Fruit fly (Drosophila melanogaster) whole organism, embryonic: ENCODE data around the gene sima.

Experiments used
- ATbp ChIP-seq: fragments of 200-800 bp; sonication (Bioruptor generic); optimal IDR thresholded peaks from 2 replicates; lab custom pipeline; 2017; ENCODE audit warnings: missing biosample characterization, mild to moderate bottlenecking, missing genetic modification characterization, missing genetic modification reagents
- Adf1 ChIP-seq: fragments of 200-800 bp; sonication (Bioruptor generic); IDR thresholded peaks from 2 replicates; pipeline ENCODE4 v1.3.6; 2022; ENCODE audit warnings: missing biosample characterization, missing genetic modification characterization
- B-H2 ChIP-seq: fragments of 200-800 bp; sonication (Bioruptor generic); optimal IDR thresholded peaks from 2 replicates; lab custom pipeline; 2018; ENCODE audit warnings: missing biosample characterization, mild to moderate bottlenecking, missing genetic modification characterization
- Bteb2 ChIP-seq: fragments of 200-800 bp; sonication (Bioruptor generic); optimal IDR thresholded peaks from 2 replicates; lab custom pipeline; 2016; ENCODE audit warnings: missing biosample characterization, missing genetic modification characterization
- CG10565 ChIP-seq: fragments of 200-800 bp; sonication (Bioruptor generic); optimal IDR thresholded peaks from 3 replicates; lab custom pipeline; 2016; ENCODE audit warnings: missing biosample characterization, mild to moderate bottlenecking, missing genetic modification characterization
- CG11085 ChIP-seq: fragments of 200-800 bp; sonication (Bioruptor generic); IDR thresholded peaks from 2 replicates; pipeline ENCODE4 v1.3.6; 2022; ENCODE audit warnings: missing biosample characterization, missing genetic modification characterization
- CG12071 ChIP-seq: fragments of 200-800 bp; sonication (Bioruptor generic); optimal IDR thresholded peaks from 3 replicates; lab custom pipeline; 2018; ENCODE audit warnings: missing biosample characterization, mild to moderate bottlenecking, missing genetic modification characterization
- CG12391 ChIP-seq: fragments of 200-800 bp; sonication (Bioruptor generic); optimal IDR thresholded peaks from 3 replicates; lab custom pipeline; 2018; ENCODE audit warnings: missing biosample characterization, mild to moderate bottlenecking, missing genetic modification characterization, moderate library complexity
- CG12659 ChIP-seq: fragments of 200-800 bp; sonication (Bioruptor generic); optimal IDR thresholded peaks from 3 replicates; lab custom pipeline; 2017; ENCODE audit warnings: mild to moderate bottlenecking, missing biosample characterization, missing genetic modification reagents, missing genetic modification characterization
- CG13775 ChIP-seq: fragments of 200-800 bp; sonication (Bioruptor generic); optimal IDR thresholded peaks from 3 replicates; lab custom pipeline; 2017; ENCODE audit warnings: missing biosample characterization, mild to moderate bottlenecking, missing genetic modification characterization
- CG14014 ChIP-seq: fragments of 200-800 bp; sonication (Bioruptor generic); IDR thresholded peaks from 2 replicates; pipeline ENCODE4 v1.3.6; 2022; ENCODE audit warnings: missing biosample characterization, missing genetic modification characterization
- CG14050 ChIP-seq: fragments of 200-800 bp; sonication (Bioruptor generic); IDR thresholded peaks from 3 replicates; pipeline ENCODE4 v1.3.6; 2022; ENCODE audit warnings: missing biosample characterization, missing genetic modification characterization
- CG14710 ChIP-seq: fragments of 200-800 bp; sonication (Bioruptor generic); optimal IDR thresholded peaks from 3 replicates; lab custom pipeline; 2019; ENCODE audit warnings: missing biosample characterization, mild to moderate bottlenecking, missing genetic modification characterization, moderate library complexity
- CG1529 ChIP-seq: fragments of 200-800 bp; sonication (Bioruptor generic); optimal IDR thresholded peaks from 3 replicates; lab custom pipeline; 2018; ENCODE audit warnings: missing biosample characterization, missing genetic modification characterization
- CG16813 ChIP-seq: fragments of 200-800 bp; sonication (Bioruptor generic); IDR thresholded peaks from 3 replicates; pipeline ENCODE4 v1.3.6; 2022; ENCODE audit warnings: missing biosample characterization, missing genetic modification characterization; ENCODE audit not compliant: partially characterized antibody
- CG17328 ChIP-seq: fragments of 200-800 bp; sonication (Bioruptor generic); IDR thresholded peaks from 2 replicates; pipeline ENCODE4 v1.3.6; 2022; ENCODE audit warnings: missing biosample characterization, missing genetic modification characterization
- CG17359 ChIP-seq: fragments of 200-800 bp; sonication (Bioruptor generic); optimal IDR thresholded peaks from 3 replicates; lab custom pipeline; 2018; ENCODE audit warnings: missing biosample characterization, mild to moderate bottlenecking, missing genetic modification characterization, moderate library complexity
- CG17385 ChIP-seq: fragments of 200-800 bp; sonication (Bioruptor generic); optimal IDR thresholded peaks from 3 replicates; lab custom pipeline; 2018; ENCODE audit warnings: missing biosample characterization, mild to moderate bottlenecking, missing genetic modification characterization
- CG18262 ChIP-seq: fragments of 200-800 bp; optimal IDR thresholded peaks from 3 replicates; lab custom pipeline; 2019; ENCODE audit warnings: missing biosample characterization, mild to moderate bottlenecking, missing genetic modification characterization, moderate library complexity
- CG18476 ChIP-seq: fragments of 200-800 bp; sonication (Bioruptor generic); optimal IDR thresholded peaks from 2 replicates; lab custom pipeline; 2016; ENCODE audit warnings: missing biosample characterization, mild to moderate bottlenecking, missing genetic modification characterization
- CG4424 ChIP-seq: fragments of 200-800 bp; sonication (Bioruptor generic); optimal IDR thresholded peaks from 3 replicates; lab custom pipeline; 2016; ENCODE audit warnings: missing biosample characterization, missing genetic modification characterization
- CG4854 ChIP-seq: fragments of 200-800 bp; sonication (Bioruptor generic); optimal IDR thresholded peaks from 2 replicates; lab custom pipeline; 2016; ENCODE audit warnings: missing biosample characterization, missing genetic modification characterization, inconsistent platforms
- CG6689 ChIP-seq: fragments of 200-800 bp; sonication (Bioruptor generic); IDR thresholded peaks from 2 replicates; pipeline ENCODE4 v1.3.6; 2022; ENCODE audit warnings: missing biosample characterization, missing genetic modification characterization
- CG7928 ChIP-seq: fragments of 200-800 bp; sonication (Bioruptor generic); optimal IDR thresholded peaks from 2 replicates; lab custom pipeline; 2017; ENCODE audit warnings: missing biosample characterization, mild to moderate bottlenecking, missing genetic modification characterization
- CG8359 ChIP-seq: fragments of 200-800 bp; sonication (Bioruptor generic); optimal IDR thresholded peaks from 2 replicates; lab custom pipeline; 2017; ENCODE audit warnings: missing biosample characterization, mild to moderate bottlenecking, missing genetic modification characterization, borderline replicate concordance
- CG9609 ChIP-seq: fragments of 200-800 bp; sonication (Bioruptor generic); optimal IDR thresholded peaks from 3 replicates; lab custom pipeline; 2016; ENCODE audit warnings: missing biosample characterization, missing genetic modification characterization
- CG9817 ChIP-seq: fragments of 200-800 bp; sonication (Bioruptor generic); optimal IDR thresholded peaks from 2 replicates; lab custom pipeline; 2018; ENCODE audit warnings: missing biosample characterization, mild to moderate bottlenecking, missing genetic modification characterization, moderate library complexity
- E2f2 ChIP-seq: fragments of 200-800 bp; sonication (Bioruptor generic); IDR thresholded peaks from 2 replicates; pipeline ENCODE4 v1.3.6; 2022; ENCODE audit warnings: missing biosample characterization, missing genetic modification characterization
- Fer1 ChIP-seq: fragments of 200-800 bp; sonication (Bioruptor generic); optimal IDR thresholded peaks from 2 replicates; lab custom pipeline; 2017; ENCODE audit warnings: missing biosample characterization, mild to moderate bottlenecking, missing genetic modification characterization
- HHEX ChIP-seq: fragments of 200-800 bp; sonication (Bioruptor generic); optimal IDR thresholded peaks from 3 replicates; lab custom pipeline; 2017; ENCODE audit warnings: missing biosample characterization, mild to moderate bottlenecking, missing genetic modification characterization, missing genetic modification reagents
- HLH3B ChIP-seq: fragments of 200-800 bp; sonication (Bioruptor generic); IDR thresholded peaks from 2 replicates; pipeline ENCODE4 v1.3.6; 2022; ENCODE audit warnings: missing biosample characterization, missing genetic modification characterization
- Hr78 ChIP-seq, 2 experiments: fragments of 200-800 bp in 1 of 2; fragments of >200 bp in 1 of 2; sonication (Bioruptor generic) in 1 of 2; optimal IDR thresholded peaks; 2 replicates each; lab custom pipeline; 2017 to 2019; ENCODE audit warnings: missing biosample characterization in 2 of 2, missing genetic modification characterization in 2 of 2, mild to moderate bottlenecking in 1 of 2, moderate library complexity in 1 of 2
- Rfx ChIP-seq: fragments of 200-800 bp; sonication (Bioruptor generic); IDR thresholded peaks from 2 replicates; pipeline ENCODE4 v1.3.6; 2022; ENCODE audit warnings: missing biosample characterization, missing genetic modification characterization
- Ssrp ChIP-seq: fragments of 200-800 bp; sonication (Bioruptor generic); optimal IDR thresholded peaks from 2 replicates; lab custom pipeline; 2018; ENCODE audit warnings: missing biosample characterization, mild to moderate bottlenecking, missing genetic modification characterization, moderate library complexity
- Vsx1 ChIP-seq: fragments of 200-800 bp; sonication (Bioruptor generic); optimal IDR thresholded peaks from 2 replicates; lab custom pipeline; 2017; ENCODE audit warnings: missing biosample characterization, mild to moderate bottlenecking, missing genetic modification characterization, missing genetic modification reagents
- abd-A ChIP-seq: fragments of 200-800 bp; sonication (Bioruptor generic); optimal IDR thresholded peaks from 3 replicates; lab custom pipeline; 2019; ENCODE audit warnings: missing biosample characterization, mild to moderate bottlenecking, missing genetic modification characterization, moderate library complexity
- al ChIP-seq: fragments of 200-800 bp; sonication (Bioruptor generic); IDR thresholded peaks from 2 replicates; pipeline ENCODE4 v1.3.6; 2022; ENCODE audit warnings: missing biosample characterization, missing genetic modification characterization
- bab2 ChIP-seq: fragments of 200-800 bp; sonication (Bioruptor generic); optimal IDR thresholded peaks from 2 replicates; lab custom pipeline; 2016; ENCODE audit warnings: missing biosample characterization, missing genetic modification characterization
- bcd ChIP-seq: fragments of 200-800 bp; sonication (Bioruptor generic); optimal IDR thresholded peaks from 2 replicates; lab custom pipeline; 2017; ENCODE audit warnings: missing biosample characterization, mild to moderate bottlenecking, missing genetic modification characterization
- cato ChIP-seq: fragments of 200-800 bp; sonication (Bioruptor generic); optimal IDR thresholded peaks from 2 replicates; lab custom pipeline; 2016; ENCODE audit warnings: missing biosample characterization, missing genetic modification characterization, borderline replicate concordance
- dmrt11E ChIP-seq: fragments of 200-800 bp; sonication (Bioruptor generic); optimal IDR thresholded peaks from 3 replicates; lab custom pipeline; 2018; ENCODE audit warnings: missing biosample characterization, mild to moderate bottlenecking, missing genetic modification characterization, moderate library complexity
- exex ChIP-seq: fragments of 200-800 bp; sonication (Bioruptor generic); optimal IDR thresholded peaks from 4 replicates; lab custom pipeline; 2018; ENCODE audit warnings: missing biosample characterization, mild to moderate bottlenecking, missing genetic modification characterization, moderate library complexity
- gcm2 ChIP-seq: fragments of 200-800 bp; sonication (Bioruptor generic); optimal IDR thresholded peaks from 2 replicates; lab custom pipeline; 2016; ENCODE audit warnings: missing biosample characterization, missing genetic modification characterization
- gfzf ChIP-seq: fragments of 200-800 bp; sonication (Bioruptor generic); optimal IDR thresholded peaks from 2 replicates; lab custom pipeline; 2016; ENCODE audit warnings: missing biosample characterization, mild to moderate bottlenecking, missing genetic modification characterization, moderate library complexity
- luna ChIP-seq: fragments of 200-800 bp; sonication (Bioruptor generic); optimal IDR thresholded peaks from 2 replicates; lab custom pipeline; 2016; ENCODE audit warnings: missing biosample characterization, missing genetic modification characterization
- sd ChIP-seq: fragments of 200-800 bp; sonication (Bioruptor generic); optimal IDR thresholded peaks from 3 replicates; lab custom pipeline; 2018; ENCODE audit warnings: missing biosample characterization, mild to moderate bottlenecking, missing genetic modification characterization, moderate library complexity
- zfh1 ChIP-seq: fragments of 200-800 bp; sonication (Bioruptor generic); IDR thresholded peaks from 3 replicates; pipeline ENCODE4 v1.3.6; 2022; ENCODE audit warnings: missing biosample characterization, missing genetic modification characterization

Gene sima

dm6 chr3R:30046029-30047001, 11.8 kb upstream of the sima start, which contains the start of the genes RpL32 and CG7943 (continued):
- TF ChIP-seq cato (GFP tag; lab: Kevin White, UChicago) (peak; percentile 74), CG14014 (peak; percentile 96), Vsx1 (GFP tag; lab: Kevin White, UChicago) (peak; percentile 89), gfzf (GFP tag; lab: Kevin White, UChicago) (peak; percentile 75), CG12659 (GFP tag; lab: Kevin White, UChicago) (peak; percentile 94), CG8359 (GFP tag; lab: Kevin White, UChicago) (peak; percentile 85), CG11085 (peak; percentile 93), dmrt11E (tag; lab: Kevin White, UChicago) (peak; percentile 79), ATbp (peak; percentile 83), CG6689 (peak; percentile 92), Fer1 (GFP tag; lab: Kevin White, UChicago) (peak; percentile 95), CG14710 (tag; lab: Kevin White, UChicago) (peak; percentile 96), CG4854 (GFP tag; lab: Kevin White, UChicago) (peak; percentile 92), CG18476 (GFP tag; lab: Kevin White, UChicago) (peak; percentile 94), CG17359 (peak; percentile 93), zfh1 (GFP tag; lab: Robert Waterston, UW) (peak; percentile 96), E2f2 (GFP tag; lab: Robert Waterston, UW) (peak; percentile 91), CG4424 (peak; percentile 95), CG17328 (GFP tag; lab: Robert Waterston, UW) (peak; percentile 92), gcm2 (GFP tag; lab: Kevin White, UChicago) (peak; percentile 85), Rfx (GFP tag; lab: Robert Waterston, UW) (peak; percentile 98), Bteb2 (GFP tag; lab: Kevin White, UChicago) (peak; percentile 92), CG1529 (GFP tag; lab: Kevin White, UChicago) (peak; percentile 71), Hr78 (GFP tag; optimal IDR thresholded peaks at IDR 0.05; lab: Kevin White, UChicago) (no peak), Ssrp (tag; lab: Kevin White, UChicago) (peak; percentile 82), bcd (GFP tag; lab: Kevin White, UChicago) (peak; percentile 97), CG9817 (tag; lab: Kevin White, UChicago) (peak; percentile 93), Adf1 (GFP tag; lab: Robert Waterston, UW) (peak; percentile 78), CG7928 (GFP tag; lab: Kevin White, UChicago) (peak; percentile 77), B-H2 (peak; percentile 95), sd (tag; lab: Kevin White, UChicago) (peak; percentile 74), abd-A (tag; lab: Kevin White, UChicago) (no peak), al (GFP tag; lab: Robert Waterston, UW) (peak; percentile 95), CG12071 (peak; percentile 94), CG18262 (tag; lab: Kevin White, UChicago) (peak; percentile 90), bab2 (peak; percentile 98), CG14050 (GFP tag; lab: Robert Waterston, UW) (peak; percentile 91), CG16813 (GFP tag; lab: Robert Waterston, UW) (peak; percentile 100), HHEX (peak; percentile 95), CG10565 (peak; percentile 90), CG9609 (GFP tag; lab: Kevin White, UChicago) (peak; percentile 91), luna (GFP tag; lab: Kevin White, UChicago) (peak; percentile 96), HLH3B (GFP tag; lab: Robert Waterston, UW) (peak; percentile 93), CG12391 (tag; lab: Kevin White, UChicago) (peak; percentile 92), exex (tag; lab: Kevin White, UChicago) (peak; percentile 52), CG17385 (GFP tag; lab: Kevin White, UChicago) (peak; percentile 86), CG13775 (GFP tag; lab: Kevin White, UChicago) (peak; percentile 98)
